Worm (Caenorhabditis elegans) whole organism, L2 larva: Measurements from ENCODE around the gene F36H9.7.
"Not testable (repeated sequence)": the region's sequence is repeated elsewhere in the genome, so short reads cannot be mapped to it uniquely, and the experiment has no call there.

Experiments
- C34F6.9 ChIP-seq: fragments of 150-350 bp; optimal IDR thresholded peaks from 2 replicates; lab custom pipeline; 2014; ENCODE audit warnings: missing biosample characterization, missing genetic modification characterization
- F13H6.1 ChIP-seq: sonication (generic microtip); optimal IDR thresholded peaks from 2 replicates; lab custom pipeline; 2016; ENCODE audit warnings: missing genetic modification characterization, missing compliant biosample characterization
- Y55F3AM.14 ChIP-seq: fragments of 200-800 bp; sonication (Bioruptor generic); optimal IDR thresholded peaks from 2 replicates; lab custom pipeline; 2018; ENCODE audit warnings: mild to moderate bottlenecking, missing genetic modification characterization, missing compliant biosample characterization
- alr-1 ChIP-seq: fragments of 150-350 bp; optimal IDR thresholded peaks from 2 replicates; lab custom pipeline; 2014; ENCODE audit warnings: missing biosample characterization, missing genetic modification characterization
- aly-2 ChIP-seq: fragments of 150-350 bp; optimal IDR thresholded peaks from 2 replicates; lab custom pipeline; 2014; ENCODE audit warnings: missing biosample characterization, missing genetic modification characterization
- ama-1 ChIP-seq: fragments of 150-350 bp; optimal IDR thresholded peaks from 2 replicates; lab custom pipeline; 2018; ENCODE audit warnings: inconsistent platforms
- blmp-1 ChIP-seq: sonication (generic microtip); optimal IDR thresholded peaks from 2 replicates; lab custom pipeline; 2017; ENCODE audit warnings: missing genetic modification characterization, mild to moderate bottlenecking, missing compliant biosample characterization, antibody characterized with exemption, moderate library complexity; ENCODE audit not compliant: insufficient read depth
- crh-2 ChIP-seq: sonication (generic microtip); optimal IDR thresholded peaks from 2 replicates; lab custom pipeline; 2017; ENCODE audit warnings: missing biosample characterization, missing genetic modification characterization
- dmd-4 ChIP-seq: sonication (generic microtip); optimal IDR thresholded peaks from 2 replicates; lab custom pipeline; 2017; ENCODE audit warnings: missing biosample characterization, missing genetic modification characterization
- egl-27 ChIP-seq: sonication (generic microtip); optimal IDR thresholded peaks from 3 replicates; lab custom pipeline; 2017; ENCODE audit warnings: missing biosample characterization, missing genetic modification reagents, missing genetic modification characterization
- elt-1 ChIP-seq: fragments of 150-350 bp; optimal IDR thresholded peaks from 2 replicates; lab custom pipeline; 2014; ENCODE audit warnings: missing biosample characterization, missing genetic modification characterization
- elt-3 ChIP-seq: sonication (generic microtip); optimal IDR thresholded peaks from 2 replicates; lab custom pipeline; 2017; ENCODE audit warnings: missing biosample characterization, missing genetic modification characterization
- fos-1 ChIP-seq: fragments of 150-350 bp; optimal IDR thresholded peaks from 2 replicates; lab custom pipeline; 2014; ENCODE audit warnings: missing biosample characterization, missing genetic modification characterization
- gmeb-1 ChIP-seq: fragments of 150-350 bp; optimal IDR thresholded peaks from 2 replicates; lab custom pipeline; 2014; ENCODE audit warnings: missing biosample characterization, missing genetic modification characterization
- lin-11 ChIP-seq: fragments of 150-350 bp; sonication (generic microtip); optimal IDR thresholded peaks from 2 replicates; lab custom pipeline; 2014; ENCODE audit warnings: missing biosample characterization, missing genetic modification characterization, inconsistent platforms, mixed read lengths
- lin-13 ChIP-seq: fragments of 150-350 bp; optimal IDR thresholded peaks from 2 replicates; lab custom pipeline; 2014; ENCODE audit warnings: missing biosample characterization, missing genetic modification reagents, missing genetic modification characterization
- lsy-2 ChIP-seq, 2 experiments: fragments of 150-350 bp in 1 of 2; sonication (generic microtip) in 1 of 2; optimal IDR thresholded peaks; 2 replicates each; lab custom pipeline; 2014 to 2017; ENCODE audit warnings: missing biosample characterization in 2 of 2, missing genetic modification characterization in 2 of 2
- mab-5 ChIP-seq: fragments of 150-350 bp; optimal IDR thresholded peaks from 2 replicates; lab custom pipeline; 2014; ENCODE audit warnings: missing biosample characterization, missing genetic modification characterization
- mdl-1 ChIP-seq, 2 experiments: fragments of 150-350 bp in 1 of 2; sonication (generic microtip) in 1 of 2; optimal IDR thresholded peaks; 2 replicates each; lab custom pipeline; 2017; ENCODE audit warnings: missing biosample characterization in 2 of 2, missing genetic modification characterization in 2 of 2
- nhr-10 ChIP-seq: sonication (generic microtip); optimal IDR thresholded peaks from 2 replicates; lab custom pipeline; 2017; ENCODE audit warnings: missing biosample characterization, missing genetic modification characterization
- nhr-11 ChIP-seq: fragments of 150-350 bp; optimal IDR thresholded peaks from 2 replicates; lab custom pipeline; 2014; ENCODE audit warnings: missing biosample characterization, missing genetic modification characterization
- nhr-12 ChIP-seq: fragments of 150-350 bp; optimal IDR thresholded peaks from 2 replicates; lab custom pipeline; 2014; ENCODE audit warnings: missing biosample characterization, missing genetic modification characterization
- nhr-21 ChIP-seq: fragments of 150-350 bp; optimal IDR thresholded peaks from 2 replicates; lab custom pipeline; 2014; ENCODE audit warnings: missing biosample characterization, missing genetic modification characterization
- nhr-23 ChIP-seq: fragments of 150-350 bp; optimal IDR thresholded peaks from 2 replicates; lab custom pipeline; 2014; ENCODE audit warnings: missing biosample characterization, missing genetic modification reagents, missing genetic modification characterization
- nhr-237 ChIP-seq: fragments of 150-350 bp; optimal IDR thresholded peaks from 2 replicates; lab custom pipeline; 2014; ENCODE audit warnings: missing biosample characterization, missing genetic modification characterization
- nhr-6 ChIP-seq: fragments of 150-350 bp; optimal IDR thresholded peaks from 2 replicates; lab custom pipeline; 2014; ENCODE audit warnings: missing biosample characterization, missing genetic modification characterization
- nhr-77 ChIP-seq: fragments of 150-350 bp; optimal IDR thresholded peaks from 2 replicates; lab custom pipeline; 2014; ENCODE audit warnings: missing biosample characterization, missing genetic modification characterization
- peb-1 ChIP-seq: fragments of 150-350 bp; optimal IDR thresholded peaks from 2 replicates; lab custom pipeline; 2014; ENCODE audit warnings: missing biosample characterization, missing genetic modification characterization
- sem-4 ChIP-seq: fragments of 150-350 bp; optimal IDR thresholded peaks from 2 replicates; lab custom pipeline; 2014; ENCODE audit warnings: missing biosample characterization, missing genetic modification reagents, missing genetic modification characterization
- skn-1 ChIP-seq: sonication (generic microtip); optimal IDR thresholded peaks from 2 replicates; lab custom pipeline; 2017; ENCODE audit warnings: missing biosample characterization, missing genetic modification characterization
- sma-9 ChIP-seq, 2 experiments: fragments of 150-350 bp in 1 of 2; sonication (generic microtip) in 1 of 2; optimal IDR thresholded peaks; 2 replicates each; lab custom pipeline; 2014 to 2016; ENCODE audit warnings: missing genetic modification characterization in 2 of 2, mild to moderate bottlenecking in 1 of 2, missing biosample characterization in 1 of 2, missing compliant biosample characterization in 1 of 2, missing genetic modification reagents in 1 of 2, moderate library complexity in 1 of 2
- snpc-4 ChIP-seq: fragments of 150-350 bp; optimal IDR thresholded peaks from 2 replicates; lab custom pipeline; 2014; ENCODE audit warnings: missing biosample characterization, missing genetic modification characterization
- unc-39 ChIP-seq: fragments of 150-350 bp; optimal IDR thresholded peaks from 2 replicates; lab custom pipeline; 2014; ENCODE audit warnings: missing biosample characterization, missing genetic modification characterization
- unc-55 ChIP-seq: fragments of 150-350 bp; sonication (generic microtip); optimal IDR thresholded peaks from 3 replicates; lab custom pipeline; 2014; ENCODE audit warnings: missing biosample characterization, missing genetic modification reagents, missing genetic modification characterization
- unc-62 ChIP-seq: fragments of 150-350 bp; optimal IDR thresholded peaks from 2 replicates; lab custom pipeline; 2014; ENCODE audit warnings: missing biosample characterization, missing genetic modification reagents, missing genetic modification characterization
- zag-1 ChIP-seq: fragments of 150-350 bp; optimal IDR thresholded peaks from 2 replicates; lab custom pipeline; 2014; ENCODE audit warnings: missing biosample characterization, missing genetic modification characterization
- ztf-1 ChIP-seq: fragments of 200-800 bp; sonication (Bioruptor generic); conservative IDR thresholded peaks from 2 replicates; pipeline ENCODE4 v1.3.6; 2022; ENCODE audit warnings: missing genetic modification characterization, missing compliant biosample characterization
- ztf-11 ChIP-seq: sonication (generic microtip); optimal IDR thresholded peaks from 2 replicates; lab custom pipeline; 2017; ENCODE audit warnings: missing biosample characterization, missing genetic modification characterization
- ztf-4 ChIP-seq: fragments of 150-350 bp; optimal IDR thresholded peaks from 2 replicates; lab custom pipeline; 2014; ENCODE audit warnings: missing biosample characterization, missing genetic modification characterization

The F36H9.7 gene

ce11 chrV:1814784-1815183, 40.1 kb upstream of the F36H9.7 start, which contains the start of gene Y46H3A.5:
Gene Y46H3A.5, minus strand, starts transcription at chrV:1814884.
- not testable (repeated sequence) for TF ChIP-seq unc-39; nhr-6 (tag; lab: Kevin White, UChicago); Y55F3AM.14

ce11 chrV:1811035-1811434, 36.3 kb upstream of the F36H9.7 start, which contains the start of gene Y46H3A.4:
Gene Y46H3A.4, minus strand, starts transcription at chrV:1811135.
- TF ChIP-seq alr-1 (tag; lab: Kevin White, UChicago) (no peak), lin-11 (tag; lab: Kevin White, UChicago) (no peak), ama-1 (lab: Kevin White, UChicago) (no peak), nhr-77 (tag; lab: Kevin White, UChicago) (no peak), nhr-21 (tag; lab: Kevin White, UChicago) (no peak), snpc-4 (tag; lab: Kevin White, UChicago) (no peak), elt-3 (tag; lab: Kevin White, UChicago) (no peak), unc-62 (GFP tag; lab: Kevin White, UChicago) (no peak), ztf-4 (tag; lab: Kevin White, UChicago) (no peak), unc-39 (no peak), lsy-2 (tag; optimal IDR thresholded peaks at IDR 0.05; lab: Kevin White, UChicago) (no peak), unc-55 (GFP tag; lab: Kevin White, UChicago) (no peak), skn-1 (no peak), peb-1 (tag; lab: Kevin White, UChicago) (no peak), nhr-11 (tag; lab: Kevin White, UChicago) (no peak), fos-1 (tag; lab: Kevin White, UChicago) (no peak), nhr-12 (tag; lab: Kevin White, UChicago) (no peak), crh-2 (tag; lab: Kevin White, UChicago) (no peak)

- TF ChIP-seq zag-1 (tag; lab: Kevin White, UChicago) = no peak
Observed at ce11 chrV:1807160-1807559, 32.4 kb upstream of the F36H9.7 start, which contains the start of gene srt-42. Gene srt-42, plus strand, starts transcription at chrV:1807460.

- TF ChIP-seq C34F6.9 (peak; percentile 70), ama-1 (lab: Kevin White, UChicago) (peak; percentile 82), sma-9 (GFP tag; optimal IDR thresholded peaks at IDR 0.05; lab: Kevin White, UChicago) (no peak), sma-9 (tag; optimal IDR thresholded peaks at IDR 0.05; lab: Kevin White, UChicago) (no peak), ztf-4 (tag; lab: Kevin White, UChicago) (peak; percentile 21), crh-2 (tag; lab: Kevin White, UChicago) (peak; percentile 26), sem-4 (tag; lab: Kevin White, UChicago) (no peak)
Observed at ce11 chrV:1805724-1806316, 31.1 kb upstream of the F36H9.7 start.

ce11 chrV:1804645-1805559, 30.2 kb upstream of the F36H9.7 start, which contains the start of the genes hsp-16.2 and hsp-16.41:
Gene hsp-16.2, minus strand, starts transcription at chrV:1804957.
Gene hsp-16.41, plus strand, starts transcription at chrV:1805178.
- TF ChIP-seq ztf-11 (tag; lab: Kevin White, UChicago) (no peak), C34F6.9 (peak; percentile 61), nhr-11 (tag; lab: Kevin White, UChicago) (no peak), aly-2 (no peak), dmd-4 (no peak), fos-1 (tag; lab: Kevin White, UChicago) (peak; percentile 37), gmeb-1 (tag; lab: Kevin White, UChicago) (no peak), mdl-1 (tag; optimal IDR thresholded peaks at IDR 0.05; lab: Kevin White, UChicago) (no peak), lin-11 (tag; lab: Kevin White, UChicago) (no peak), Y55F3AM.14 (no peak), blmp-1 (no peak), nhr-237 (tag; lab: Kevin White, UChicago) (no peak), F13H6.1 (tag; lab: Kevin White, UChicago) (peak; percentile 65), egl-27 (no peak), zag-1 (tag; lab: Kevin White, UChicago) (no peak), nhr-77 (tag; lab: Kevin White, UChicago) (no peak), ztf-1 (GFP tag; lab: Robert Waterston, UW) (no peak), lin-13 (peak; percentile 21), unc-62 (GFP tag; lab: Kevin White, UChicago) (no peak), elt-3 (tag; lab: Kevin White, UChicago) (no peak), lsy-2 (tag; optimal IDR thresholded peaks at IDR 0.05; lab: Kevin White, UChicago) (peak in 1 of 2 experiments; percentile 72), ama-1 (lab: Kevin White, UChicago) (peak; percentile 97), ztf-4 (tag; lab: Kevin White, UChicago) (peak; percentile 57), nhr-23 (tag; lab: Kevin White, UChicago) (no peak), elt-1 (tag; lab: Kevin White, UChicago) (no peak), peb-1 (tag; lab: Kevin White, UChicago) (no peak), nhr-6 (tag; lab: Kevin White, UChicago) (no peak), nhr-10 (no peak), sma-9 (GFP tag; optimal IDR thresholded peaks at IDR 0.05; lab: Kevin White, UChicago) (peak; percentile 74), sma-9 (tag; optimal IDR thresholded peaks at IDR 0.05; lab: Kevin White, UChicago) (no peak), mab-5 (tag; lab: Kevin White, UChicago) (no peak), skn-1 (no peak)
